Worm (Caenorhabditis elegans) whole organism, L4 larva: ENCODE results near the gene clec-203.

ENCODE experiments used
- D1046.2 ChIP-seq: fragments of 200-800 bp; sonication (Bioruptor generic); IDR thresholded peaks from 2 replicates; pipeline ENCODE4 v1.3.6; 2022; ENCODE audit warnings: missing genetic modification characterization, missing compliant biosample characterization
- F26F4.8 ChIP-seq: fragments of 200-800 bp; sonication (Bioruptor generic); conservative IDR thresholded peaks from 2 replicates; pipeline ENCODE4 v1.3.6; 2022; ENCODE audit warnings: missing genetic modification characterization, missing compliant biosample characterization
- F37D6.2 ChIP-seq: sonication (generic microtip); optimal IDR thresholded peaks from 2 replicates; lab custom pipeline; 2016; ENCODE audit warnings: mild to moderate bottlenecking, missing genetic modification characterization, missing compliant biosample characterization
- ZK546.5 ChIP-seq, 2 experiments: sonication (generic microtip); optimal IDR thresholded peaks; 2 replicates each; lab custom pipeline; 2017; ENCODE audit warnings: missing biosample characterization in 2 of 2, missing genetic modification characterization in 2 of 2
- arid-1 ChIP-seq: fragments of 200-800 bp; sonication (Bioruptor generic); conservative IDR thresholded peaks from 2 replicates; pipeline ENCODE4 v1.3.6; 2022; ENCODE audit warnings: missing genetic modification reagents, missing genetic modification characterization, missing compliant biosample characterization
- ceh-28 ChIP-seq: fragments of 150-350 bp; optimal IDR thresholded peaks from 2 replicates; lab custom pipeline; 2014; ENCODE audit warnings: missing biosample characterization, missing genetic modification reagents, missing genetic modification characterization
- cey-2 ChIP-seq: sonication (generic microtip); optimal IDR thresholded peaks from 3 replicates; lab custom pipeline; 2017; ENCODE audit warnings: missing genetic modification characterization, mild to moderate bottlenecking, missing compliant biosample characterization, antibody characterized with exemption, borderline replicate concordance; ENCODE audit not compliant: insufficient read depth
- ctbp-1 ChIP-seq: fragments of 200-800 bp; sonication (Bioruptor generic); IDR thresholded peaks from 2 replicates; pipeline ENCODE4 v1.3.6; 2022; ENCODE audit warnings: missing genetic modification reagents, missing genetic modification characterization, missing compliant biosample characterization
- daf-12 ChIP-seq: fragments of 150-350 bp; optimal IDR thresholded peaks from 2 replicates; lab custom pipeline; 2014; ENCODE audit warnings: missing biosample characterization, missing genetic modification reagents, missing genetic modification characterization
- daf-16 ChIP-seq, 3 experiments: sonication (generic microtip); optimal IDR thresholded peaks; 2 replicates each; lab custom pipeline; 2016 to 2017; ENCODE audit warnings: missing genetic modification characterization in 3 of 3, missing genetic modification reagents in 3 of 3, mild to moderate bottlenecking in 2 of 3, missing compliant biosample characterization in 2 of 3, missing biosample characterization in 1 of 3, moderate library complexity in 1 of 3
- daf-8 ChIP-seq: fragments of 200-800 bp; sonication (Bioruptor generic); IDR thresholded peaks from 2 replicates; pipeline ENCODE4 v1.3.6; 2022; ENCODE audit warnings: missing genetic modification characterization, missing compliant biosample characterization
- dpl-1 ChIP-seq: fragments of 150-350 bp; optimal IDR thresholded peaks from 2 replicates; lab custom pipeline; 2014; ENCODE audit warnings: missing biosample characterization, missing genetic modification reagents, missing genetic modification characterization
- duxl-1 ChIP-seq: sonication (generic microtip); optimal IDR thresholded peaks from 2 replicates; lab custom pipeline; 2016; ENCODE audit warnings: mild to moderate bottlenecking, missing genetic modification characterization, moderate library complexity, missing compliant biosample characterization; ENCODE audit not compliant: poor library complexity
- dve-1 ChIP-seq: sonication (generic microtip); optimal IDR thresholded peaks from 2 replicates; lab custom pipeline; 2017; ENCODE audit warnings: antibody characterized with exemption, mild to moderate bottlenecking, missing genetic modification characterization, missing compliant biosample characterization; ENCODE audit not compliant: insufficient read depth
- fos-1 ChIP-seq: fragments of 150-350 bp; optimal IDR thresholded peaks from 2 replicates; lab custom pipeline; 2014; ENCODE audit warnings: missing biosample characterization, missing genetic modification characterization
- hlh-11 ChIP-seq: fragments of 200-800 bp; sonication (Bioruptor generic); optimal IDR thresholded peaks from 2 replicates; lab custom pipeline; 2018; ENCODE audit warnings: mild to moderate bottlenecking, missing genetic modification characterization, missing compliant biosample characterization
- hlh-30 ChIP-seq: sonication (generic microtip); optimal IDR thresholded peaks from 2 replicates; lab custom pipeline; 2017; ENCODE audit warnings: antibody characterized with exemption, mild to moderate bottlenecking, missing genetic modification characterization, missing compliant biosample characterization; ENCODE audit not compliant: insufficient read depth
- lin-1 ChIP-seq: fragments of 200-800 bp; sonication (Bioruptor generic); IDR thresholded peaks from 2 replicates; pipeline ENCODE4 v1.3.6; 2022; ENCODE audit warnings: missing genetic modification reagents, missing genetic modification characterization, missing compliant biosample characterization
- lsy-2 ChIP-seq, 2 experiments: fragments of 150-350 bp in 1 of 2; sonication (generic microtip) in 1 of 2; optimal IDR thresholded peaks; 2 replicates each; lab custom pipeline; 2014 to 2017; ENCODE audit warnings: missing biosample characterization in 2 of 2, missing genetic modification characterization in 2 of 2
- mdl-1 ChIP-seq, 2 experiments: fragments of 150-350 bp in 1 of 2; sonication (generic microtip) in 1 of 2; optimal IDR thresholded peaks; 2 replicates each; lab custom pipeline; 2014 to 2017; ENCODE audit warnings: missing biosample characterization in 2 of 2, missing genetic modification characterization in 2 of 2
- mdt-29 ChIP-seq: fragments of 200-800 bp; sonication (Bioruptor generic); IDR thresholded peaks from 2 replicates; pipeline ENCODE4 v1.3.6; 2022; ENCODE audit warnings: missing genetic modification reagents, missing genetic modification characterization, missing compliant biosample characterization
- nhr-10 ChIP-seq: fragments of 150-350 bp; optimal IDR thresholded peaks from 2 replicates; lab custom pipeline; 2014; ENCODE audit warnings: missing biosample characterization, missing genetic modification characterization
- nhr-102 ChIP-seq: sonication (generic microtip); optimal IDR thresholded peaks from 2 replicates; lab custom pipeline; 2016; ENCODE audit warnings: mild to moderate bottlenecking, missing genetic modification characterization, moderate library complexity, missing compliant biosample characterization
- nhr-111 ChIP-seq: fragments of 200-800 bp; sonication (Bioruptor generic); optimal IDR thresholded peaks from 2 replicates; lab custom pipeline; 2018; ENCODE audit warnings: mild to moderate bottlenecking, missing genetic modification characterization, missing compliant biosample characterization
- nhr-237 ChIP-seq: sonication (generic microtip); optimal IDR thresholded peaks from 2 replicates; lab custom pipeline; 2017; ENCODE audit warnings: missing biosample characterization, missing genetic modification characterization
- nhr-28 ChIP-seq: fragments of 150-350 bp; optimal IDR thresholded peaks from 2 replicates; lab custom pipeline; 2014; ENCODE audit warnings: missing biosample characterization, missing genetic modification characterization
- nhr-76 ChIP-seq: fragments of 150-350 bp; optimal IDR thresholded peaks from 2 replicates; lab custom pipeline; 2014; ENCODE audit warnings: missing biosample characterization, missing genetic modification characterization
- nhr-77 ChIP-seq: fragments of 150-350 bp; optimal IDR thresholded peaks from 2 replicates; lab custom pipeline; 2014; ENCODE audit warnings: missing biosample characterization, missing genetic modification characterization
- pha-4 ChIP-seq, 2 experiments: fragments of 150-350 bp in 1 of 2; fragments of 200-800 bp in 1 of 2; sonication (Bioruptor generic) in 1 of 2; IDR thresholded peaks in 1 of 2; optimal IDR thresholded peaks in 1 of 2; 2 replicates each; pipeline versions ENCODE4 v1.3.6 to Lab custom; 2014 to 2022; ENCODE audit warnings: missing genetic modification characterization in 2 of 2, missing genetic modification reagents in 2 of 2, missing biosample characterization in 1 of 2, missing compliant biosample characterization in 1 of 2
- pqm-1 ChIP-seq: sonication (generic microtip); optimal IDR thresholded peaks from 2 replicates; lab custom pipeline; 2017; ENCODE audit warnings: missing biosample characterization, missing genetic modification characterization
- sdz-12 ChIP-seq: fragments of 200-800 bp; sonication (Bioruptor generic); optimal IDR thresholded peaks from 2 replicates; lab custom pipeline; 2018; ENCODE audit warnings: mild to moderate bottlenecking, missing genetic modification characterization, missing compliant biosample characterization
- snpc-4 ChIP-seq: fragments of 150-350 bp; optimal IDR thresholded peaks from 2 replicates; lab custom pipeline; 2014; ENCODE audit warnings: missing biosample characterization, missing genetic modification characterization
- spr-1 ChIP-seq: sonication (generic microtip); optimal IDR thresholded peaks from 2 replicates; lab custom pipeline; 2016; ENCODE audit warnings: mild to moderate bottlenecking, missing genetic modification characterization, missing compliant biosample characterization
- unc-130 ChIP-seq: sonication (generic microtip); optimal IDR thresholded peaks from 2 replicates; lab custom pipeline; 2016; ENCODE audit warnings: missing genetic modification reagents, missing genetic modification characterization, missing compliant biosample characterization
- unc-39 ChIP-seq: sonication (generic microtip); optimal IDR thresholded peaks from 2 replicates; lab custom pipeline; 2017; ENCODE audit warnings: missing biosample characterization, missing genetic modification characterization
- zip-11 ChIP-seq: fragments of 200-800 bp; sonication (Bioruptor generic); IDR thresholded peaks from 2 replicates; pipeline ENCODE4 v1.3.6; 2022; ENCODE audit warnings: missing genetic modification characterization, missing compliant biosample characterization
- ztf-11 ChIP-seq: fragments of 150-350 bp; optimal IDR thresholded peaks from 2 replicates; lab custom pipeline; 2014; ENCODE audit warnings: missing biosample characterization, missing genetic modification characterization
- ztf-7 ChIP-seq: fragments of 150-350 bp; optimal IDR thresholded peaks from 2 replicates; lab custom pipeline; 2014; ENCODE audit warnings: missing biosample characterization, missing genetic modification characterization

Gene clec-203

DNA sequence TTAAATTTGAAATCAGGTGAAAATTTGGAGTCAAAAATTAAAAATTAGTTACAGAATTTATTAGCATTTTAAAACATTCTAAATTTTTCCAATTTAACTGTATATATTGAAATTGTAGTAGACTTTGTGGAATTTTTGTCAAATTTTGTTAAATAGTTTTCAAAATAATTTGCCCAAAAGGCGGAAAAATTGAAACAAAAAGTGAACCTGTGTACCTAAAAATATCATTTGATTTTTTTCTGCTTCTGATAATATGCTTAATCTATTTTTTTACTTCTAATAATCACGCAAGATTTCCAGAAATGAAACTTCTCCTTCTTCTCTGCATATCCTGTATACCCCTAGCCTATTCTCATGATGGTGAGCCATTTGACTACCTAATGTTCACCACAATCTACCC is 26.8 kb upstream of the clec-203 start, which contains the start of gene rnst-2 (continued):
- TF ChIP-seq dve-1 (tag; lab: Kevin White, UChicago) = no peak
- TF ChIP-seq arid-1 (GFP tag; lab: Robert Waterston, UW) = no peak
- no peak for TF ChIP-seq zip-11 (GFP tag; lab: Robert Waterston, UW)

DNA sequence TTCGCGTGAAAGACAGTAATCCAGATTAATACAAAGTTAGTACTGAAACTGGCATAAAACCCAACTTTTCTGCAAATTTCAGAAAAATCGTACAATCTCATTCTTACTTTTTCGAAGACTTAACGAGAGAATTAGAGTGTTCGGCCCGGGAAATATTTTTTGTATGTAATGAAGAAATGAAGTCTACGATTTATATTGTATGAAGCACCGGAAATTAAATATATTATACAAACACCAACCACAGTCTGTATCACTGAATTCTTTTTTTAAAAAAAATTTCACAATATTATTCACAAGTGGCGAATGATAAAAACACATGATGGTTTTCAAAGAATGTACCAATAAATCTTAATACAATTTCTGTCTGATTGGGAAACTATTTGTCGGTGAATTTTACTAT is 23.6 kb upstream of the clec-203 start, which contains the start of gene str-67:
Gene str-67 (minus strand): TSS at position 101 of the 400 bp plus-strand sequence.
- TF ChIP-seq nhr-77 (tag; lab: Kevin White, UChicago) (no peak), sdz-12 (GFP tag; lab: Kevin White, UChicago) (no peak), F26F4.8 (no peak), ztf-11 (tag; lab: Kevin White, UChicago) (no peak), unc-130 (GFP tag; lab: Kevin White, UChicago) (no peak), mdl-1 (tag; optimal IDR thresholded peaks at IDR 0.05; lab: Kevin White, UChicago) (no peak), hlh-30 (tag; lab: Kevin White, UChicago) (no peak), ceh-28 (tag; lab: Kevin White, UChicago) (no peak), nhr-102 (tag; lab: Kevin White, UChicago) (no peak), cey-2 (no peak), nhr-111 (GFP tag; lab: Kevin White, UChicago) (no peak), daf-16 (GFP tag; optimal IDR thresholded peaks at IDR 0.05; lab: Kevin White, UChicago) (no peak), daf-16 (tag; optimal IDR thresholded peaks at IDR 0.05; lab: Kevin White, UChicago) (no peak), dpl-1 (GFP tag; lab: Kevin White, UChicago) (no peak), lsy-2 (tag; optimal IDR thresholded peaks at IDR 0.05; lab: Kevin White, UChicago) (no peak), snpc-4 (tag; lab: Kevin White, UChicago) (no peak), nhr-76 (tag; lab: Kevin White, UChicago) (no peak), lin-1 (no peak), pqm-1 (no peak), F37D6.2 (no peak), ZK546.5 (tag; optimal IDR thresholded peaks at IDR 0.05; lab: Kevin White, UChicago) (no peak)
- TF ChIP-seq, all 104 proteins: peak for 0

DNA sequence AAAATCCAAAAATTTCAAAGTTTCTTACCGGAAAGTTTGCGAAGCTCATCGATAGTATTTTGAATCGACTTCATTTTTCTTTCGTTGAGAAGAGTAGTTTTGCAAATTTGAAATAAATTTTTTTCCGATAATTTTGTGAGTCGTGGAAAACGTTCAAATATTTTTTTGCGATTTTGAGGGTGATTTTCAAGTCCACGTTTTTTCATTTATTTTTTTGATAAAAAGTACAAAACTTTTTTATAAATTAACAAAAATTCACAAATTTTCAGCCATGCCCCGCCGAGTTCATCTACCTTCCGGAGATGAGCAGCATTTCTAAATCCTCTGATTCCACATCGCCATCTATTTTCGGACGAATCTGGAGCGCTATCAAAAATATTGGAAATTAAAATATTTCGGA is 20.6 kb upstream of the clec-203 start, which contains the start of gene K10C9.7:
Gene K10C9.7 (minus strand): TSS at position 101 of the 400 bp plus-strand sequence.
- TF ChIP-seq ctbp-1 (GFP tag; lab: Robert Waterston, UW) = no peak
- TF ChIP-seq daf-8 (GFP tag; lab: Robert Waterston, UW) = no peak
- TF ChIP-seq nhr-237 (tag; lab: Kevin White, UChicago) = no peak
- TF ChIP-seq daf-12 (tag; lab: Kevin White, UChicago) = no peak
- TF ChIP-seq mdt-29 (GFP tag; lab: Robert Waterston, UW) = no peak

DNA sequence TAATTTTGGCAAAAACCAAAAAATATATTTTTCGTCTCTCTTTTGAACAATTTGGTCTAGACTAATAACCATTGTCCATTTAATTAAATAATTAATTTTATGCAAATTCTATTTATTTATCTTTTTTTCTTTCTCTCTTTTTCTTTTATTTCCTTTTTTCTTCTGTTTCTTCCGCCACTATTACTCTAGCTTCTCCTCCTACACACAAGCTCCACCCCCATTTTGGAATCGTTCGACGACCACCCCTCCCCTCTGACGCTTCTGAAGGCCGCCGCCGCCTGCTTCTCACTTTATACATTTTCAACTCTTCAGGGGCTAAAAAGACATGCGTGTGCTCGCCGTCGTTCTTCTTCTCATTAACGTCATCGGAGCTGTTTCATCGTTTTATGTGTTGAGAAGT is 13.1 kb upstream of the clec-203 start, which contains the start of gene K10C9.1:
Gene K10C9.1 (plus strand): TSS at position 301 of the 400 bp plus-strand sequence.
- TF ChIP-seq duxl-1 (tag; lab: Kevin White, UChicago) (no peak), nhr-28 (tag; lab: Kevin White, UChicago) (no peak), pha-4 (GFP tag; IDR thresholded peaks at IDR 0.05; lab: Robert Waterston, UW) (no peak), pha-4 (tag; optimal IDR thresholded peaks at IDR 0.05; lab: Kevin White, UChicago) (no peak), ztf-7 (tag; lab: Kevin White, UChicago) (no peak), unc-39 (tag; lab: Kevin White, UChicago) (no peak), cey-2 (no peak), fos-1 (tag; lab: Kevin White, UChicago) (no peak), spr-1 (tag; lab: Kevin White, UChicago) (no peak), snpc-4 (tag; lab: Kevin White, UChicago) (no peak), hlh-11 (tag; lab: Kevin White, UChicago) (no peak), D1046.2 (GFP tag; lab: Robert Waterston, UW) (no peak), nhr-76 (tag; lab: Kevin White, UChicago) (no peak), daf-8 (GFP tag; lab: Robert Waterston, UW) (no peak), pqm-1 (no peak), ZK546.5 (tag; optimal IDR thresholded peaks at IDR 0.05; lab: Kevin White, UChicago) (no peak), nhr-10 (tag; lab: Kevin White, UChicago) (no peak)
